Worm (Caenorhabditis elegans) whole organism, L3 larva: ENCODE results near the gene C17C3.15.

Source experiments
- R02D3.7 ChIP-seq: fragments of 150-350 bp; optimal IDR thresholded peaks from 2 replicates; lab custom pipeline; 2014; ENCODE audit warnings: missing biosample characterization, missing genetic modification characterization
- ZK546.5 ChIP-seq: sonication (generic microtip); optimal IDR thresholded peaks from 2 replicates; lab custom pipeline; 2017; ENCODE audit warnings: missing biosample characterization, missing genetic modification characterization
- aly-2 ChIP-seq: fragments of 150-350 bp; optimal IDR thresholded peaks from 2 replicates; lab custom pipeline; 2014; ENCODE audit warnings: missing biosample characterization, missing genetic modification characterization
- ama-1 ChIP-seq: fragments of 150-350 bp; optimal IDR thresholded peaks from 2 replicates; lab custom pipeline; 2018
- ceh-16 ChIP-seq: sonication (generic microtip); optimal IDR thresholded peaks from 2 replicates; lab custom pipeline; 2017; ENCODE audit warnings: missing biosample characterization, missing genetic modification characterization
- ceh-28 ChIP-seq: fragments of 150-350 bp; optimal IDR thresholded peaks from 2 replicates; lab custom pipeline; 2014; ENCODE audit warnings: missing biosample characterization, missing genetic modification reagents, missing genetic modification characterization
- ceh-9 ChIP-seq: sonication (generic microtip); optimal IDR thresholded peaks from 2 replicates; lab custom pipeline; 2018; ENCODE audit warnings: missing biosample characterization, missing genetic modification characterization
- egl-5 ChIP-seq: fragments of 150-350 bp; optimal IDR thresholded peaks from 2 replicates; lab custom pipeline; 2017; ENCODE audit warnings: missing biosample characterization, missing genetic modification reagents, missing genetic modification characterization, inconsistent platforms
- elt-1 ChIP-seq: fragments of 150-350 bp; optimal IDR thresholded peaks from 2 replicates; lab custom pipeline; 2014; ENCODE audit warnings: missing biosample characterization, missing genetic modification characterization
- elt-2 ChIP-seq: sonication (generic microtip); optimal IDR thresholded peaks from 2 replicates; lab custom pipeline; 2016; ENCODE audit warnings: missing genetic modification reagents, mild to moderate bottlenecking, missing genetic modification characterization, missing compliant biosample characterization
- elt-3 ChIP-seq, 3 experiments: fragments of 150-350 bp in 1 of 3; sonication (generic microtip) in 2 of 3; optimal IDR thresholded peaks; 2 replicates in 2 of 3; 4 replicates in 1 of 3; lab custom pipeline; 2014 to 2017; ENCODE audit warnings: missing biosample characterization in 3 of 3, missing genetic modification characterization in 3 of 3
- eor-1 ChIP-seq, 2 experiments: fragments of 150-350 bp; optimal IDR thresholded peaks; 2 replicates each; lab custom pipeline; 2014 to 2018; ENCODE audit warnings: missing biosample characterization in 2 of 2, missing genetic modification characterization in 2 of 2
- fkh-10 ChIP-seq: sonication (generic microtip); optimal IDR thresholded peaks from 2 replicates; lab custom pipeline; 2017; ENCODE audit warnings: missing biosample characterization, missing genetic modification reagents, missing genetic modification characterization
- fos-1 ChIP-seq: fragments of 150-350 bp; optimal IDR thresholded peaks from 2 replicates; lab custom pipeline; 2014; ENCODE audit warnings: missing biosample characterization, missing genetic modification characterization
- hmg-11 ChIP-seq: sonication (generic microtip); optimal IDR thresholded peaks from 2 replicates; lab custom pipeline; 2016; ENCODE audit warnings: missing genetic modification characterization, missing compliant biosample characterization
- lin-15B ChIP-seq: fragments of 150-350 bp; optimal IDR thresholded peaks from 2 replicates; lab custom pipeline; 2014; ENCODE audit warnings: missing biosample characterization, missing genetic modification characterization
- lsy-12 ChIP-seq: sonication (generic microtip); optimal IDR thresholded peaks from 2 replicates; lab custom pipeline; 2016; ENCODE audit warnings: mild to moderate bottlenecking, missing genetic modification characterization, missing compliant biosample characterization
- mdl-1 ChIP-seq: fragments of 150-350 bp; optimal IDR thresholded peaks from 2 replicates; lab custom pipeline; 2014; ENCODE audit warnings: missing biosample characterization, missing genetic modification characterization
- mml-1 ChIP-seq: fragments of 150-350 bp; sonication (generic microtip); optimal IDR thresholded peaks from 3 replicates; lab custom pipeline; 2014; ENCODE audit warnings: missing biosample characterization, missing genetic modification characterization
- nfya-1 ChIP-seq: sonication (generic microtip); optimal IDR thresholded peaks from 2 replicates; lab custom pipeline; 2017; ENCODE audit warnings: missing genetic modification characterization, mild to moderate bottlenecking, missing compliant biosample characterization, antibody characterized with exemption, moderate library complexity; ENCODE audit not compliant: insufficient read depth
- nhr-11 ChIP-seq: fragments of 150-350 bp; optimal IDR thresholded peaks from 2 replicates; lab custom pipeline; 2014; ENCODE audit warnings: missing biosample characterization, missing genetic modification characterization
- nhr-12 ChIP-seq: fragments of 150-350 bp; optimal IDR thresholded peaks from 2 replicates; lab custom pipeline; 2014; ENCODE audit warnings: missing biosample characterization, missing genetic modification characterization
- nhr-23 ChIP-seq: fragments of 150-350 bp; optimal IDR thresholded peaks from 2 replicates; lab custom pipeline; 2014; ENCODE audit warnings: missing biosample characterization, missing genetic modification reagents, missing genetic modification characterization
- nhr-25 ChIP-seq: sonication (generic microtip); optimal IDR thresholded peaks from 2 replicates; lab custom pipeline; 2017; ENCODE audit warnings: missing biosample characterization, missing genetic modification characterization
- nhr-43 ChIP-seq: sonication (generic microtip); optimal IDR thresholded peaks from 2 replicates; lab custom pipeline; 2016; ENCODE audit warnings: mild to moderate bottlenecking, missing genetic modification characterization, missing compliant biosample characterization; ENCODE audit not compliant: poor library complexity, severe bottlenecking
- nhr-67 ChIP-seq: fragments of 150-350 bp; optimal IDR thresholded peaks from 2 replicates; lab custom pipeline; 2014; ENCODE audit warnings: missing biosample characterization, missing genetic modification characterization
- nhr-76 ChIP-seq: fragments of 150-350 bp; sonication (generic microtip); optimal IDR thresholded peaks from 5 replicates; lab custom pipeline; 2014; ENCODE audit warnings: missing biosample characterization, missing genetic modification characterization
- nhr-77 ChIP-seq: fragments of 150-350 bp; optimal IDR thresholded peaks from 2 replicates; lab custom pipeline; 2014; ENCODE audit warnings: missing biosample characterization, missing genetic modification characterization
- pqm-1 ChIP-seq: fragments of 150-350 bp; optimal IDR thresholded peaks from 2 replicates; lab custom pipeline; 2017; ENCODE audit warnings: missing biosample characterization, missing genetic modification characterization, inconsistent platforms
- sea-2 ChIP-seq: fragments of 150-350 bp; sonication (generic microtip); optimal IDR thresholded peaks from 4 replicates; lab custom pipeline; 2014; ENCODE audit warnings: missing biosample characterization, missing genetic modification reagents, missing genetic modification characterization
- skn-1 ChIP-seq: fragments of 150-350 bp; optimal IDR thresholded peaks from 2 replicates; lab custom pipeline; 2014; ENCODE audit warnings: missing biosample characterization, missing genetic modification characterization
- snpc-4 ChIP-seq: fragments of 150-350 bp; optimal IDR thresholded peaks from 2 replicates; lab custom pipeline; 2014; ENCODE audit warnings: missing biosample characterization, missing genetic modification characterization
- tbx-2 ChIP-seq: sonication (generic microtip); optimal IDR thresholded peaks from 2 replicates; lab custom pipeline; 2016; ENCODE audit warnings: mild to moderate bottlenecking, missing genetic modification characterization, missing compliant biosample characterization
- unc-62 ChIP-seq: fragments of 150-350 bp; sonication (generic microtip); optimal IDR thresholded peaks from 4 replicates; lab custom pipeline; 2014; ENCODE audit warnings: missing biosample characterization, missing genetic modification reagents, missing genetic modification characterization
- zag-1 ChIP-seq: fragments of 150-350 bp; optimal IDR thresholded peaks from 2 replicates; lab custom pipeline; 2014; ENCODE audit warnings: missing biosample characterization, missing genetic modification characterization
- ztf-11 ChIP-seq: fragments of 150-350 bp; optimal IDR thresholded peaks from 2 replicates; lab custom pipeline; 2014; ENCODE audit warnings: missing biosample characterization, missing genetic modification characterization
- ztf-4 ChIP-seq: fragments of 150-350 bp; optimal IDR thresholded peaks from 2 replicates; lab custom pipeline; 2014; ENCODE audit warnings: missing biosample characterization, missing genetic modification characterization

C17C3.15 gene

ce11 chrII:5603194-5603593 is 32.7 kb downstream of the C17C3.15 start, which contains the start of gene C17G10.6:
TSS of gene C17G10.6 (minus strand) at chrII:5603294.
- TF ChIP-seq nfya-1 (tag; lab: Kevin White, UChicago) (no peak), fos-1 (tag; lab: Kevin White, UChicago) (no peak), lsy-12 (tag; lab: Kevin White, UChicago) (no peak), nhr-67 (tag; lab: Kevin White, UChicago) (no peak), elt-2 (tag; lab: Kevin White, UChicago) (no peak), nhr-11 (tag; lab: Kevin White, UChicago) (no peak), ceh-28 (no peak), sea-2 (GFP tag; lab: Kevin White, UChicago) (no peak), nhr-43 (tag; lab: Kevin White, UChicago) (no peak), ZK546.5 (tag; lab: Kevin White, UChicago) (no peak), ceh-9 (tag; lab: Kevin White, UChicago) (no peak), nhr-23 (tag; lab: Kevin White, UChicago) (no peak), pqm-1 (tag; lab: Kevin White, UChicago) (no peak)

- TF ChIP-seq aly-2 (tag; lab: Kevin White, UChicago) (no peak), mml-1 (tag; lab: Kevin White, UChicago) (no peak), mdl-1 (no peak), R02D3.7 (tag; lab: Kevin White, UChicago) (no peak), snpc-4 (tag; lab: Kevin White, UChicago) (no peak), zag-1 (tag; lab: Kevin White, UChicago) (no peak), ztf-4 (tag; lab: Kevin White, UChicago) (no peak), sea-2 (GFP tag; lab: Kevin White, UChicago) (no peak), unc-62 (GFP tag; lab: Kevin White, UChicago) (no peak), ZK546.5 (tag; lab: Kevin White, UChicago) (no peak), nhr-12 (tag; lab: Kevin White, UChicago) (no peak), pqm-1 (tag; lab: Kevin White, UChicago) (no peak), skn-1 (tag; lab: Kevin White, UChicago) (no peak), eor-1 (tag; optimal IDR thresholded peaks at IDR 0.05; lab: Kevin White, UChicago) (no peak), fkh-10 (no peak), nhr-43 (tag; lab: Kevin White, UChicago) (no peak), ceh-16 (tag; lab: Kevin White, UChicago) (no peak), elt-3 (tag; optimal IDR thresholded peaks at IDR 0.05; lab: Kevin White, UChicago) (no peak), ztf-11 (tag; lab: Kevin White, UChicago) (no peak), lin-15B (tag; lab: Kevin White, UChicago) (no peak)
These were observed 34.0 kb downstream of the C17C3.15 start for ce11 chrII:5604441-5604840.

ce11 chrII:5605538-5605945 is 35.1 kb downstream of the C17C3.15 start:
- TF ChIP-seq nhr-23 (tag; lab: Kevin White, UChicago), result peak; percentile 94
- TF ChIP-seq hmg-11 (tag; lab: Kevin White, UChicago), result no peak
- TF ChIP-seq tbx-2 (tag; lab: Kevin White, UChicago), result peak; percentile 39
- peak; percentile 23 for TF ChIP-seq mdl-1
- TF ChIP-seq elt-3 (tag; optimal IDR thresholded peaks at IDR 0.05; lab: Kevin White, UChicago), result peak; percentile 93 to 96 (median 93)
- TF ChIP-seq nhr-77, result peak; percentile 22
- peak; percentile 5 for TF ChIP-seq lsy-12 (tag; lab: Kevin White, UChicago)
- TF ChIP-seq egl-5 (tag; lab: Kevin White, UChicago), result no peak
- no peak for TF ChIP-seq nfya-1 (tag; lab: Kevin White, UChicago)
- TF ChIP-seq elt-1 (tag; lab: Kevin White, UChicago), result peak; percentile 72
- no peak for TF ChIP-seq skn-1 (tag; lab: Kevin White, UChicago)
- peak; percentile 40 for TF ChIP-seq R02D3.7 (tag; lab: Kevin White, UChicago)
- TF ChIP-seq ama-1 (lab: Kevin White, UChicago), result no peak
- TF ChIP-seq nhr-43 (tag; lab: Kevin White, UChicago), result peak; percentile 90
- peak; percentile 80 for TF ChIP-seq ceh-28
- peak; percentile 89 for TF ChIP-seq elt-2 (tag; lab: Kevin White, UChicago)
- peak; percentile 85 for TF ChIP-seq nhr-25 (tag; lab: Kevin White, UChicago)
- TF ChIP-seq zag-1 (tag; lab: Kevin White, UChicago), result no peak
- peak; percentile 93 for TF ChIP-seq unc-62 (GFP tag; lab: Kevin White, UChicago)
- TF ChIP-seq ceh-9 (tag; lab: Kevin White, UChicago), result no peak
- TF ChIP-seq nhr-76 (tag; lab: Kevin White, UChicago), result peak; percentile 48
- TF ChIP-seq, all 47 proteins: peak for 14
